Fruit fly (Drosophila melanogaster): ENCODE data around the gene Alg1.
A peak's percentile ranks its signal among the peaks of the same experiment; 100 is the strongest.

Alg1 gene

dm6 chr3R:17798211-17798737 lies 12.7 kb downstream of the Alg1 start, which contains the start of gene CG7379 (continued):
- TF ChIP-seq CG10543 (GFP tag; optimal IDR thresholded peaks at IDR 0.05) (peak; percentile 92), ab (GFP tag; optimal IDR thresholded peaks at IDR 0.05) (peak; percentile 24), CG14014 (GFP tag; IDR thresholded peaks at IDR 0.05) (peak; percentile 74), ase (GFP tag; IDR thresholded peaks at IDR 0.05) (peak; percentile 48; the same call in 1 of the 3 replicates), CG33557 (GFP tag; optimal IDR thresholded peaks at IDR 0.05) (peak; percentile 67), run (tag; optimal IDR thresholded peaks at IDR 0.05) (no peak), CG3281 (GFP tag; optimal IDR thresholded peaks at IDR 0.05) (peak; percentile 83), gsb-n (tag; optimal IDR thresholded peaks at IDR 0.05) (no peak), CG4282 (GFP tag; optimal IDR thresholded peaks at IDR 0.05) (peak; percentile 70), zf30C (GFP tag; optimal IDR thresholded peaks at IDR 0.05) (peak; percentile 24), mld (GFP tag; IDR thresholded peaks at IDR 0.05; ENCODE audit: partially characterized antibody) (no peak), CG4707 (GFP tag; optimal IDR thresholded peaks at IDR 0.05) (peak; percentile 59), nerfin-2 (GFP tag; IDR thresholded peaks at IDR 0.05; ENCODE audit: partially characterized antibody) (no peak), CG10147 (GFP tag; optimal IDR thresholded peaks at IDR 0.05) (peak; percentile 77), aop (GFP tag; IDR thresholded peaks at IDR 0.05) (no peak), Oli (tag; optimal IDR thresholded peaks at IDR 0.05) (peak; percentile 65), Bgb (GFP tag; IDR thresholded peaks at IDR 0.05; ENCODE audit: partially characterized antibody) (peak; percentile 25; the same call in 1 of the 2 replicates), NC2β (GFP tag; optimal IDR thresholded peaks at IDR 0.05) (peak; percentile 63), usp (GFP tag; optimal IDR thresholded peaks at IDR 0.05) (no peak), fd96Cb (tag; optimal IDR thresholded peaks at IDR 0.05) (peak; percentile 39), Pdp1 (GFP tag; optimal IDR thresholded peaks at IDR 0.05) (peak; percentile 64 to 82), eve (GFP tag; optimal IDR thresholded peaks at IDR 0.05) (no peak), CG17802 (tag; optimal IDR thresholded peaks at IDR 0.05) (peak; percentile 89), CG10431 (GFP tag; optimal IDR thresholded peaks at IDR 0.05) (peak; percentile 76), abd-A (tag; optimal IDR thresholded peaks at IDR 0.05) (no peak), CG6791 (GFP tag; IDR thresholded peaks at IDR 0.05; ENCODE audit: partially characterized antibody) (0 out of 3 replicates have a peak, but pooled peaks have one; percentile 18), fd102C (GFP tag; optimal IDR thresholded peaks at IDR 0.05) (peak; percentile 62), CG11504 (tag; optimal IDR thresholded peaks at IDR 0.05) (peak; percentile 75), CG10654 (GFP tag; optimal IDR thresholded peaks at IDR 0.05) (peak; percentile 82), esg (GFP tag; conservative IDR thresholded peaks at IDR 0.05) (no peak), CG8388 (GFP tag; optimal IDR thresholded peaks at IDR 0.05) (peak; percentile 52), cad (GFP tag; optimal IDR thresholded peaks at IDR 0.05) (no peak), CG8281 (tag; optimal IDR thresholded peaks at IDR 0.05) (peak; percentile 39), E2f2 (GFP tag; IDR thresholded peaks at IDR 0.05) (peak; percentile 89), Hr78 (GFP tag; optimal IDR thresholded peaks at IDR 0.05) (no peak), ci (GFP tag; IDR thresholded peaks at IDR 0.05) (peak; percentile 77), tin (GFP tag; optimal IDR thresholded peaks at IDR 0.05) (peak; percentile 88), pros (GFP tag; optimal IDR thresholded peaks at IDR 0.05) (no peak), sqz (GFP tag; optimal IDR thresholded peaks at IDR 0.05) (peak; percentile 50), CG30431 (GFP tag; optimal IDR thresholded peaks at IDR 0.05) (peak; percentile 84), CG15696 (tag; optimal IDR thresholded peaks at IDR 0.05) (peak; percentile 32), prd (optimal IDR thresholded peaks at IDR 0.05) (no peak), prd (GFP tag; IDR thresholded peaks at IDR 0.05) (peak; percentile 74), bab2 (GFP tag; optimal IDR thresholded peaks at IDR 0.05) (peak; percentile 88), H2.0 (GFP tag; IDR thresholded peaks at IDR 0.05) (peak; percentile 76), Awh (GFP tag; IDR thresholded peaks at IDR 0.05) (0 out of 2 replicates have a peak, but pooled peaks have one; percentile 11), stwl (tag; optimal IDR thresholded peaks at IDR 0.05) (peak; percentile 71), sd (tag; optimal IDR thresholded peaks at IDR 0.05) (no peak), CG2889 (GFP tag; IDR thresholded peaks at IDR 0.05) (no peak)
